Worm (Caenorhabditis elegans): ENCODE data around the gene srt-11.

- TF ChIP-seq F13H6.1 (tag; optimal IDR thresholded peaks at IDR 0.05), result no peak
- TF ChIP-seq nhr-11 (tag; optimal IDR thresholded peaks at IDR 0.05), result no peak
- no peak for TF ChIP-seq nfya-1 (tag; optimal IDR thresholded peaks at IDR 0.05)
Observed at ce11 chrII:14810609-14811008, 4.8 kb downstream of the srt-11 start.

Data from whole organism, late embryonic.